Fruit fly (Drosophila melanogaster) whole organism, adult: Measurements from ENCODE around the gene Ncoa6.

Source experiments
- CG33017 ChIP-seq: fragments of 200-800 bp; sonication (Bioruptor generic); optimal IDR thresholded peaks from 2 replicates; lab custom pipeline; 2018; ENCODE audit warnings: missing biosample characterization, mild to moderate bottlenecking, missing genetic modification characterization, moderate library complexity
- CG7101 ChIP-seq: fragments of 200-800 bp; sonication (Bioruptor generic); optimal IDR thresholded peaks from 2 replicates; lab custom pipeline; 2018; ENCODE audit warnings: missing biosample characterization, mild to moderate bottlenecking, missing genetic modification characterization, moderate library complexity
- kay ChIP-seq: fragments of 200-800 bp; sonication (Bioruptor generic); peaks from one replicate; lab custom pipeline; 2016; ENCODE audit warnings: missing biosample characterization, missing genetic modification characterization, borderline replicate concordance
- toe ChIP-seq: fragments of 200-800 bp; sonication (Bioruptor generic); optimal IDR thresholded peaks from 2 replicates; lab custom pipeline; 2016; ENCODE audit warnings: missing biosample characterization, missing genetic modification characterization

dm6 chr2L:5288262-5288621 is 38.2 kb downstream of the Ncoa6 start:
- TF ChIP-seq kay (GFP tag; lab: Kevin White, UChicago) (no peak), toe (GFP tag; lab: Kevin White, UChicago) (no peak), CG33017 (tag; lab: Kevin White, UChicago) (no peak), CG7101 (no peak)
